Worm (Caenorhabditis elegans) whole organism, young adult: ENCODE measurements around the gene R02E4.1.

Source experiments
- F22D6.2 ChIP-seq: sonication (generic microtip); optimal IDR thresholded peaks from 2 replicates; lab custom pipeline; 2016; ENCODE audit warnings: mild to moderate bottlenecking, missing genetic modification characterization, missing compliant biosample characterization
- F37B4.10 ChIP-seq: fragments of 200-800 bp; sonication (Bioruptor generic); IDR thresholded peaks from 2 replicates; pipeline ENCODE4 v1.3.6; 2022; ENCODE audit warnings: missing genetic modification characterization, missing compliant biosample characterization
- F52B5.7 ChIP-seq: sonication (generic microtip); optimal IDR thresholded peaks from 2 replicates; lab custom pipeline; 2016; ENCODE audit warnings: mild to moderate bottlenecking, missing genetic modification characterization, missing compliant biosample characterization
- F57A8.1 ChIP-seq: fragments of 200-800 bp; sonication (Bioruptor generic); optimal IDR thresholded peaks from 2 replicates; lab custom pipeline; 2018; ENCODE audit warnings: mild to moderate bottlenecking, missing genetic modification characterization, moderate library complexity, missing compliant biosample characterization
- Y79H2A.3 ChIP-seq: fragments of 200-800 bp; sonication (Bioruptor generic); conservative IDR thresholded peaks from 2 replicates; pipeline ENCODE4 v1.3.6; 2022; ENCODE audit warnings: missing genetic modification reagents, missing genetic modification characterization, missing compliant biosample characterization
- akir-1 ChIP-seq: fragments of 200-800 bp; sonication (Bioruptor generic); optimal IDR thresholded peaks from 2 replicates; lab custom pipeline; 2018; ENCODE audit warnings: mild to moderate bottlenecking, missing genetic modification characterization, moderate library complexity, missing compliant biosample characterization
- attf-5 ChIP-seq: fragments of 200-800 bp; sonication (Bioruptor generic); optimal IDR thresholded peaks from 2 replicates; lab custom pipeline; 2018; ENCODE audit warnings: mild to moderate bottlenecking, missing genetic modification characterization, missing compliant biosample characterization
- ceh-27 ChIP-seq: fragments of 200-800 bp; sonication (Bioruptor generic); optimal IDR thresholded peaks from 2 replicates; lab custom pipeline; 2018; ENCODE audit warnings: mild to moderate bottlenecking, missing genetic modification characterization, moderate library complexity, missing compliant biosample characterization
- efl-1 ChIP-seq: fragments of 150-350 bp; optimal IDR thresholded peaks from 2 replicates; lab custom pipeline; 2014; ENCODE audit warnings: missing biosample characterization, missing genetic modification reagents, missing genetic modification characterization
- egl-18 ChIP-seq: fragments of 200-800 bp; sonication (Bioruptor generic); IDR thresholded peaks from 2 replicates; pipeline ENCODE4 v1.3.6; 2022; ENCODE audit warnings: missing genetic modification reagents, missing genetic modification characterization, missing compliant biosample characterization
- fkh-3 ChIP-seq: sonication (generic microtip); optimal IDR thresholded peaks from 2 replicates; lab custom pipeline; 2016; ENCODE audit warnings: mild to moderate bottlenecking, missing genetic modification characterization, missing compliant biosample characterization
- hrde-1 ChIP-seq: sonication (generic microtip); optimal IDR thresholded peaks from 2 replicates; lab custom pipeline; 2016; ENCODE audit warnings: missing genetic modification characterization, mild to moderate bottlenecking, missing compliant biosample characterization, moderate library complexity, missing genotype, missing genetic modification reagents, borderline replicate concordance
- let-607 ChIP-seq, 2 experiments: fragments of 200-800 bp in 1 of 2; sonication (Bioruptor generic) in 1 of 2; sonication (generic microtip) in 1 of 2; optimal IDR thresholded peaks; 2 replicates each; lab custom pipeline; 2016 to 2018; ENCODE audit warnings: mild to moderate bottlenecking in 2 of 2, missing compliant biosample characterization in 2 of 2, missing genetic modification characterization in 2 of 2, moderate library complexity in 2 of 2, missing genotype in 1 of 2
- lin-35 ChIP-seq, 3 experiments: fragments of 150-350 bp in 2 of 3; sonication (generic microtip) in 1 of 3; optimal IDR thresholded peaks; 2 replicates each; lab custom pipeline; 2014 to 2018; ENCODE audit warnings: missing biosample characterization in 3 of 3, missing genetic modification characterization in 3 of 3, missing genetic modification reagents in 3 of 3
- mel-28 ChIP-seq: sonication (generic microtip); optimal IDR thresholded peaks from 2 replicates; lab custom pipeline; 2016; ENCODE audit warnings: borderline replicate concordance, mild to moderate bottlenecking, missing genetic modification characterization, missing compliant biosample characterization
- rcor-1 ChIP-seq: fragments of 200-800 bp; sonication (Bioruptor generic); IDR thresholded peaks from 2 replicates; pipeline ENCODE4 v1.3.6; 2022; ENCODE audit warnings: missing genetic modification reagents, missing genetic modification characterization, missing compliant biosample characterization
- tbp1 ChIP-seq: fragments of 200-800 bp; sonication (Bioruptor generic); optimal IDR thresholded peaks from 2 replicates; lab custom pipeline; 2018; ENCODE audit warnings: mild to moderate bottlenecking, missing genetic modification characterization, missing compliant biosample characterization
- zfh-2 ChIP-seq: fragments of 200-800 bp; sonication (Bioruptor generic); conservative IDR thresholded peaks from 2 replicates; pipeline ENCODE4 v1.3.6; 2022; ENCODE audit warnings: missing genetic modification reagents, missing genetic modification characterization, missing compliant biosample characterization
- ztf-22 ChIP-seq: fragments of 200-800 bp; sonication (Bioruptor generic); optimal IDR thresholded peaks from 2 replicates; lab custom pipeline; 2018; ENCODE audit warnings: mild to moderate bottlenecking, missing genetic modification characterization, moderate library complexity, missing compliant biosample characterization
- ztf-26 ChIP-seq: sonication (generic microtip); optimal IDR thresholded peaks from 2 replicates; lab custom pipeline; 2017; ENCODE audit warnings: missing genetic modification characterization, missing compliant biosample characterization

Gene R02E4.1

ce11 chrX:4068180-4068579, 36.2 kb downstream of the R02E4.1 start:
- TF ChIP-seq Y79H2A.3 (GFP tag; lab: Robert Waterston, UW) (no peak), akir-1 (GFP tag; lab: Kevin White, UChicago) (no peak), lin-35 (GFP tag; optimal IDR thresholded peaks at IDR 0.05; lab: Kevin White, UChicago) (no peak), ceh-27 (GFP tag; lab: Kevin White, UChicago) (no peak), egl-18 (GFP tag; lab: Robert Waterston, UW) (no peak), attf-5 (GFP tag; lab: Kevin White, UChicago) (no peak), F52B5.7 (no peak), rcor-1 (GFP tag; lab: Robert Waterston, UW) (no peak), tbp1 (GFP tag; lab: Kevin White, UChicago) (no peak), let-607 (tag; optimal IDR thresholded peaks at IDR 0.05; lab: Kevin White, UChicago) (no peak), F22D6.2 (no peak), ztf-26 (tag; lab: Kevin White, UChicago) (no peak), F57A8.1 (no peak), mel-28 (tag; lab: Kevin White, UChicago) (no peak), fkh-3 (tag; lab: Kevin White, UChicago) (no peak), efl-1 (GFP tag; lab: Kevin White, UChicago) (no peak), hrde-1 (no peak), ztf-22 (GFP tag; lab: Kevin White, UChicago) (no peak)

ce11 chrX:4061968-4062367, 42.4 kb downstream of the R02E4.1 start:
- TF ChIP-seq zfh-2 (GFP tag; lab: Robert Waterston, UW) (peak; percentile 83), F37B4.10 (GFP tag; lab: Robert Waterston, UW) (no peak)
- TF ChIP-seq, all 124 proteins: peak for 1
